Worm (Caenorhabditis elegans): ENCODE data around the gene F21A3.11.

ce11 chrV:15559047-15559446 lies 26.0 kb upstream of the F21A3.11 start, which contains the start of gene acr-18:
- TF ChIP-seq tbx-37 (GFP tag; conservative IDR thresholded peaks at IDR 0.05): no peak
- no peak for TF ChIP-seq ama-1 (optimal IDR thresholded peaks at IDR 0.05)
- TF ChIP-seq sea-1 (GFP tag; conservative IDR thresholded peaks at IDR 0.05): no peak
- no peak for TF ChIP-seq F13C5.2 (tag; optimal IDR thresholded peaks at IDR 0.05)
- TF ChIP-seq ets-7 (tag; optimal IDR thresholded peaks at IDR 0.05): no peak
- TF ChIP-seq B0310.2 (tag; optimal IDR thresholded peaks at IDR 0.05): no peak
- no peak for TF ChIP-seq hnd-1 (tag; optimal IDR thresholded peaks at IDR 0.05)
- no peak for TF ChIP-seq scrt-1 (GFP tag; IDR thresholded peaks at IDR 0.05)
- TF ChIP-seq tra-4 (tag; optimal IDR thresholded peaks at IDR 0.05): no peak
- TF ChIP-seq flt-1 (GFP tag; IDR thresholded peaks at IDR 0.05): no peak
- no peak for TF ChIP-seq aly-1 (tag; optimal IDR thresholded peaks at IDR 0.05)
- no peak for TF ChIP-seq tbx-11 (GFP tag; IDR thresholded peaks at IDR 0.05)
- no peak for TF ChIP-seq pes-1 (GFP tag; IDR thresholded peaks at IDR 0.05)

All from whole organism, early embryonic.